Worm (Caenorhabditis elegans) whole organism, L4 larva: ENCODE data around the gene C07A12.18.

Source experiments
- D1046.2 ChIP-seq: fragments of 200-800 bp; sonication (Bioruptor generic); IDR thresholded peaks from 2 replicates; pipeline ENCODE4 v1.3.6; 2022; ENCODE audit warnings: missing genetic modification characterization, missing compliant biosample characterization
- F10B5.3 ChIP-seq: sonication (generic microtip); optimal IDR thresholded peaks from 2 replicates; lab custom pipeline; 2016; ENCODE audit warnings: mild to moderate bottlenecking, missing genetic modification characterization, missing compliant biosample characterization
- F49E8.2 ChIP-seq: sonication (generic microtip); optimal IDR thresholded peaks from 2 replicates; lab custom pipeline; 2016; ENCODE audit warnings: missing compliant biosample characterization, mild to moderate bottlenecking, missing genetic modification characterization, borderline replicate concordance
- R02D3.7 ChIP-seq: fragments of 150-350 bp; sonication (generic microtip); optimal IDR thresholded peaks from 3 replicates; lab custom pipeline; 2014; ENCODE audit warnings: missing biosample characterization, missing genetic modification characterization
- T26A8.4 ChIP-seq: fragments of 200-800 bp; sonication (Bioruptor generic); IDR thresholded peaks from 2 replicates; pipeline ENCODE4 v1.3.6; 2022; ENCODE audit warnings: missing genetic modification characterization, missing compliant biosample characterization
- Y48G9A.11 ChIP-seq: fragments of 200-800 bp; sonication (Bioruptor generic); IDR thresholded peaks from 2 replicates; pipeline ENCODE4 v1.3.6; 2022; ENCODE audit warnings: missing genetic modification reagents, missing genetic modification characterization, missing compliant biosample characterization
- Y5F2A.4 ChIP-seq: fragments of 200-800 bp; sonication (Bioruptor generic); optimal IDR thresholded peaks from 2 replicates; lab custom pipeline; 2018; ENCODE audit warnings: mild to moderate bottlenecking, missing genetic modification characterization, missing compliant biosample characterization
- ZK337.2 ChIP-seq: fragments of 200-800 bp; sonication (Bioruptor generic); IDR thresholded peaks from 2 replicates; pipeline ENCODE4 v1.3.6; 2022; ENCODE audit warnings: missing genetic modification reagents, missing genetic modification characterization, missing compliant biosample characterization
- aha-1 ChIP-seq: fragments of 150-350 bp; peaks from one replicate; lab custom pipeline; 2014; ENCODE audit warnings: missing biosample characterization, missing genetic modification characterization
- aly-2 ChIP-seq: sonication (generic microtip); optimal IDR thresholded peaks from 2 replicates; lab custom pipeline; 2018; ENCODE audit warnings: missing biosample characterization, missing genetic modification characterization
- ceh-20 ChIP-seq: fragments of 200-800 bp; sonication (Bioruptor generic); IDR thresholded peaks from 2 replicates; pipeline ENCODE4 v1.3.6; 2022; ENCODE audit warnings: missing genetic modification reagents, missing genetic modification characterization, missing compliant biosample characterization
- cey-2 ChIP-seq: sonication (generic microtip); optimal IDR thresholded peaks from 3 replicates; lab custom pipeline; 2017; ENCODE audit warnings: missing genetic modification characterization, mild to moderate bottlenecking, missing compliant biosample characterization, antibody characterized with exemption, borderline replicate concordance; ENCODE audit not compliant: insufficient read depth
- daf-16 ChIP-seq, 3 experiments: sonication (generic microtip); optimal IDR thresholded peaks; 2 replicates each; lab custom pipeline; 2016 to 2017; ENCODE audit warnings: missing genetic modification characterization in 3 of 3, missing genetic modification reagents in 3 of 3, mild to moderate bottlenecking in 2 of 3, missing compliant biosample characterization in 2 of 3, missing biosample characterization in 1 of 3, moderate library complexity in 1 of 3
- daf-19 ChIP-seq: fragments of 200-800 bp; sonication (Bioruptor generic); conservative IDR thresholded peaks from 2 replicates; pipeline ENCODE4 v1.3.6; 2022; ENCODE audit warnings: missing genetic modification characterization, missing compliant biosample characterization
- daf-8 ChIP-seq: fragments of 200-800 bp; sonication (Bioruptor generic); IDR thresholded peaks from 2 replicates; pipeline ENCODE4 v1.3.6; 2022; ENCODE audit warnings: missing genetic modification characterization, missing compliant biosample characterization
- dmd-6 ChIP-seq: fragments of 200-800 bp; sonication (Bioruptor generic); IDR thresholded peaks from 2 replicates; pipeline ENCODE4 v1.3.6; 2022; ENCODE audit warnings: missing genetic modification reagents, missing genetic modification characterization, missing compliant biosample characterization
- dmd-9 ChIP-seq: fragments of 200-800 bp; sonication (Bioruptor generic); IDR thresholded peaks from 2 replicates; pipeline ENCODE4 v1.3.6; 2022; ENCODE audit warnings: missing genetic modification reagents, missing genetic modification characterization, missing compliant biosample characterization
- dve-1 ChIP-seq: sonication (generic microtip); optimal IDR thresholded peaks from 2 replicates; lab custom pipeline; 2017; ENCODE audit warnings: antibody characterized with exemption, mild to moderate bottlenecking, missing genetic modification characterization, missing compliant biosample characterization; ENCODE audit not compliant: insufficient read depth
- egl-43 ChIP-seq: fragments of 200-800 bp; sonication (Bioruptor generic); IDR thresholded peaks from 2 replicates; pipeline ENCODE4 v1.3.6; 2022; ENCODE audit warnings: missing genetic modification reagents, missing genetic modification characterization, missing compliant biosample characterization
- gei-8 ChIP-seq: fragments of 200-800 bp; sonication (Bioruptor generic); optimal IDR thresholded peaks from 2 replicates; lab custom pipeline; 2018; ENCODE audit warnings: mild to moderate bottlenecking, missing genetic modification characterization, missing compliant biosample characterization
- hif-1 ChIP-seq, 2 experiments: sonication (generic microtip); optimal IDR thresholded peaks; 2 replicates each; lab custom pipeline; 2016 to 2017; ENCODE audit warnings: missing compliant biosample characterization in 2 of 2, missing genetic modification characterization in 2 of 2, missing genetic modification reagents in 2 of 2, missing genotype in 2 of 2, mild to moderate bottlenecking in 1 of 2
- hlh-11 ChIP-seq: fragments of 200-800 bp; sonication (Bioruptor generic); optimal IDR thresholded peaks from 2 replicates; lab custom pipeline; 2018; ENCODE audit warnings: mild to moderate bottlenecking, missing genetic modification characterization, missing compliant biosample characterization
- hmg-1.1 ChIP-seq: fragments of 200-800 bp; sonication (Bioruptor generic); IDR thresholded peaks from 2 replicates; pipeline ENCODE4 v1.3.6; 2022; ENCODE audit warnings: missing genetic modification reagents, missing genetic modification characterization, missing compliant biosample characterization
- jun-1 ChIP-seq: fragments of 150-350 bp; optimal IDR thresholded peaks from 2 replicates; lab custom pipeline; 2014; ENCODE audit warnings: missing biosample characterization, missing genetic modification reagents, missing genetic modification characterization
- lin-1 ChIP-seq: fragments of 200-800 bp; sonication (Bioruptor generic); IDR thresholded peaks from 2 replicates; pipeline ENCODE4 v1.3.6; 2022; ENCODE audit warnings: missing genetic modification reagents, missing genetic modification characterization, missing compliant biosample characterization
- lin-13 ChIP-seq: fragments of 150-350 bp; optimal IDR thresholded peaks from 2 replicates; lab custom pipeline; 2014; ENCODE audit warnings: missing biosample characterization, missing genetic modification reagents, missing genetic modification characterization
- lsy-2 ChIP-seq, 2 experiments: fragments of 150-350 bp in 1 of 2; sonication (generic microtip) in 1 of 2; optimal IDR thresholded peaks; 2 replicates each; lab custom pipeline; 2014 to 2017; ENCODE audit warnings: missing biosample characterization in 2 of 2, missing genetic modification characterization in 2 of 2
- mdl-1 ChIP-seq, 2 experiments: fragments of 150-350 bp in 1 of 2; sonication (generic microtip) in 1 of 2; optimal IDR thresholded peaks; 2 replicates each; lab custom pipeline; 2014 to 2017; ENCODE audit warnings: missing biosample characterization in 2 of 2, missing genetic modification characterization in 2 of 2
- mdt-29 ChIP-seq: fragments of 200-800 bp; sonication (Bioruptor generic); IDR thresholded peaks from 2 replicates; pipeline ENCODE4 v1.3.6; 2022; ENCODE audit warnings: missing genetic modification reagents, missing genetic modification characterization, missing compliant biosample characterization
- mes-2 ChIP-seq: sonication (generic microtip); optimal IDR thresholded peaks from 2 replicates; lab custom pipeline; 2016; ENCODE audit warnings: missing genotype, mild to moderate bottlenecking, missing genetic modification characterization, missing compliant biosample characterization; ENCODE audit not compliant: poor library complexity, severe bottlenecking
- mxl-2 ChIP-seq: fragments of 200-800 bp; sonication (Bioruptor generic); conservative IDR thresholded peaks from 2 replicates; pipeline ENCODE4 v1.3.6; 2022; ENCODE audit warnings: missing genetic modification reagents, missing genetic modification characterization, missing compliant biosample characterization
- mxl-3 ChIP-seq: fragments of 200-800 bp; sonication (Bioruptor generic); optimal IDR thresholded peaks from 2 replicates; lab custom pipeline; 2018; ENCODE audit warnings: mild to moderate bottlenecking, missing genetic modification characterization, missing compliant biosample characterization
- nhr-102 ChIP-seq: sonication (generic microtip); optimal IDR thresholded peaks from 2 replicates; lab custom pipeline; 2016; ENCODE audit warnings: mild to moderate bottlenecking, missing genetic modification characterization, moderate library complexity, missing compliant biosample characterization
- nhr-11 ChIP-seq: fragments of 150-350 bp; optimal IDR thresholded peaks from 2 replicates; lab custom pipeline; 2014; ENCODE audit warnings: missing biosample characterization, missing genetic modification characterization
- nhr-28 ChIP-seq: fragments of 150-350 bp; optimal IDR thresholded peaks from 2 replicates; lab custom pipeline; 2014; ENCODE audit warnings: missing biosample characterization, missing genetic modification characterization
- nhr-41 ChIP-seq: fragments of 200-800 bp; sonication (Bioruptor generic); IDR thresholded peaks from 2 replicates; pipeline ENCODE4 v1.3.6; 2022; ENCODE audit warnings: missing genetic modification reagents, missing genetic modification characterization, missing compliant biosample characterization
- nhr-42 ChIP-seq: fragments of 200-800 bp; sonication (Bioruptor generic); IDR thresholded peaks from 2 replicates; pipeline ENCODE4 v1.3.6; 2022; ENCODE audit warnings: missing genetic modification characterization, missing compliant biosample characterization
- nhr-48 ChIP-seq: sonication (generic microtip); optimal IDR thresholded peaks from 2 replicates; lab custom pipeline; 2016; ENCODE audit warnings: mild to moderate bottlenecking, missing genetic modification characterization, missing compliant biosample characterization
- nhr-77 ChIP-seq: fragments of 150-350 bp; optimal IDR thresholded peaks from 2 replicates; lab custom pipeline; 2014; ENCODE audit warnings: missing biosample characterization, missing genetic modification characterization
- pha-4 ChIP-seq, 2 experiments: fragments of 150-350 bp in 1 of 2; fragments of 200-800 bp in 1 of 2; sonication (Bioruptor generic) in 1 of 2; IDR thresholded peaks in 1 of 2; optimal IDR thresholded peaks in 1 of 2; 2 replicates each; pipeline versions ENCODE4 v1.3.6 to Lab custom; 2014 to 2022; ENCODE audit warnings: missing genetic modification characterization in 2 of 2, missing genetic modification reagents in 2 of 2, missing biosample characterization in 1 of 2, missing compliant biosample characterization in 1 of 2
- php-3 ChIP-seq: fragments of 200-800 bp; sonication (Bioruptor generic); IDR thresholded peaks from 2 replicates; pipeline ENCODE4 v1.3.6; 2022; ENCODE audit warnings: missing genetic modification reagents, missing genetic modification characterization, missing compliant biosample characterization
- pqm-1 ChIP-seq: sonication (generic microtip); optimal IDR thresholded peaks from 2 replicates; lab custom pipeline; 2017; ENCODE audit warnings: missing biosample characterization, missing genetic modification characterization
- rbr-2 ChIP-seq: sonication (generic microtip); optimal IDR thresholded peaks from 2 replicates; lab custom pipeline; 2016; ENCODE audit warnings: missing genotype, missing genetic modification characterization, missing compliant biosample characterization
- saeg-2 ChIP-seq: fragments of 200-800 bp; sonication (Bioruptor generic); IDR thresholded peaks from 2 replicates; pipeline ENCODE4 v1.3.6; 2022; ENCODE audit warnings: missing genetic modification reagents, missing genetic modification characterization, missing compliant biosample characterization
- sdz-12 ChIP-seq: fragments of 200-800 bp; sonication (Bioruptor generic); optimal IDR thresholded peaks from 2 replicates; lab custom pipeline; 2018; ENCODE audit warnings: mild to moderate bottlenecking, missing genetic modification characterization, missing compliant biosample characterization
- unc-62 ChIP-seq, 3 experiments: fragments of 150-350 bp in 1 of 3; sonication (generic microtip); optimal IDR thresholded peaks in 2 of 3; peaks in 1 of 3; 1 replicate in 1 of 3; 2 replicates in 2 of 3; lab custom pipeline; 2014 to 2017; ENCODE audit warnings: missing biosample characterization in 3 of 3, missing genetic modification characterization in 3 of 3, missing genetic modification reagents in 3 of 3, missing genotype in 1 of 3

The C07A12.18 gene

DNA sequence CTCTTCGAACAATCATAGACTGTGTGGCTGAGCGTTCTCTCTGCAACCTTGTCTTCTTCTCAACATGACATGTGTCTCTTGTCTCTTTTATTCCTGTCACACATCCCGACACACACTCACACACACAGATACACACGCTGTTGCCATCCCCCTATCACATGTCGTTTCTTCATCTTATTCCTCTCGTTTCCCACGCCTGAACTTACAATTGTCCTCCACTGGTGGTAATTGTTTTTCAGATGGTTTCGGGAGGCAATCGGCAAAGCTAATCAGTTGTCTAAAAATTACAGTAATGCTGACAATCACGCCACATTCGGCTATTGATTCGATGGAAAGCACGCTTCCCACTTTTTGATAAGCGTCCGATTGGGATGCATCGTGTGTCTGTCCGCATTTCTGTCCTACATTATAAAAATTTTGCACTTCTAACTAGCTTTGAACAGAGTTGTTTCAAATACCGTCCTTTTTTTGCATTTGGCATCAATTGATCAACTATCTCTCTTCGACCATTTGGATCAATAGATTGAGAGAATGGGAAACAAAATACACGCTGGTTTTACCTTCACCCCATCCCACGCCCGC lies 17.5 kb downstream of the C07A12.18 start, which contains the start of gene nhr-35 (continued):
- TF ChIP-seq nhr-41 (0 out of 2 replicates have a peak, but pooled peaks have one; percentile 37), gei-8 (GFP tag; lab: Kevin White, UChicago) (peak; percentile 90), nhr-11 (tag; lab: Kevin White, UChicago) (peak; percentile 70), ZK337.2 (GFP tag; lab: Robert Waterston, UW) (no peak), lin-13 (peak; percentile 75), R02D3.7 (tag; lab: Kevin White, UChicago) (no peak), nhr-48 (tag; lab: Kevin White, UChicago) (peak; percentile 93), mes-2 (tag; lab: Kevin White, UChicago) (peak; percentile 38), daf-19 (GFP tag; lab: Robert Waterston, UW) (0 out of 2 replicates have a peak, but pooled peaks have one; percentile 9), mxl-3 (GFP tag; lab: Kevin White, UChicago) (peak; percentile 100), lin-1 (GFP tag; lab: Robert Waterston, UW) (peak; percentile 81; the same call in 1 of the 2 replicates), daf-16 (GFP tag; optimal IDR thresholded peaks at IDR 0.05; lab: Kevin White, UChicago) (peak; percentile 22 to 73), daf-16 (tag; optimal IDR thresholded peaks at IDR 0.05; lab: Kevin White, UChicago) (peak; percentile 96), mdl-1 (tag; optimal IDR thresholded peaks at IDR 0.05; lab: Kevin White, UChicago) (peak; percentile 42 to 90), pha-4 (GFP tag; IDR thresholded peaks at IDR 0.05; lab: Robert Waterston, UW) (peak; percentile 61), pha-4 (tag; optimal IDR thresholded peaks at IDR 0.05; lab: Kevin White, UChicago) (no peak), mdt-29 (peak; percentile 73; the same call in 1 of the 2 replicates), dmd-9 (GFP tag; lab: Robert Waterston, UW) (0 out of 2 replicates have a peak, but pooled peaks have one; percentile 43), saeg-2 (peak; percentile 75), dmd-6 (peak; percentile 100), nhr-77 (tag; lab: Kevin White, UChicago) (peak; percentile 80), sdz-12 (GFP tag; lab: Kevin White, UChicago) (no peak), cey-2 (tag; lab: Kevin White, UChicago) (peak; percentile 28), unc-62 (GFP tag; optimal IDR thresholded peaks at IDR 0.05 in 1 of 2; lab: Kevin White, UChicago) (peak; percentile 53 to 100), unc-62 (tag; optimal IDR thresholded peaks at IDR 0.05; lab: Kevin White, UChicago) (no peak), rbr-2 (tag; lab: Kevin White, UChicago) (peak; percentile 19), nhr-28 (tag; lab: Kevin White, UChicago) (peak; percentile 97), hlh-11 (tag; lab: Kevin White, UChicago) (peak; percentile 98), F10B5.3 (tag; lab: Kevin White, UChicago) (no peak), hif-1 (tag; optimal IDR thresholded peaks at IDR 0.05; lab: Kevin White, UChicago) (peak in 1 of 2 experiments; percentile 68), D1046.2 (GFP tag; lab: Robert Waterston, UW) (no peak), dve-1 (tag; lab: Kevin White, UChicago) (peak; percentile 94), aha-1 (peak; percentile 0), hmg-1.1 (GFP tag; lab: Robert Waterston, UW) (peak; percentile 64), T26A8.4 (peak; percentile 71), mxl-2 (GFP tag; lab: Robert Waterston, UW) (peak; percentile 90), nhr-42 (GFP tag; lab: Robert Waterston, UW) (peak; percentile 66; the same call in 1 of the 2 replicates), egl-43 (GFP tag; lab: Robert Waterston, UW) (0 out of 2 replicates have a peak, but pooled peaks have one; percentile 18), jun-1 (tag; lab: Kevin White, UChicago) (peak; percentile 29), nhr-102 (tag; lab: Kevin White, UChicago) (peak; percentile 93), Y48G9A.11 (GFP tag; lab: Robert Waterston, UW) (no peak), Y5F2A.4 (GFP tag; lab: Kevin White, UChicago) (no peak), lsy-2 (tag; optimal IDR thresholded peaks at IDR 0.05; lab: Kevin White, UChicago) (peak; percentile 22 to 70), php-3 (peak; percentile 84), daf-8 (GFP tag; lab: Robert Waterston, UW) (no peak), pqm-1 (tag; lab: Kevin White, UChicago) (peak; percentile 91), ceh-20 (GFP tag; lab: Robert Waterston, UW) (peak; percentile 72; the same call in 1 of the 2 replicates), aly-2 (tag; lab: Kevin White, UChicago) (no peak), F49E8.2 (tag; lab: Kevin White, UChicago) (no peak)
